Worm (Caenorhabditis elegans) whole organism, L4/young adult: ENCODE data around the gene aaim-1.

ENCODE experiments used
- W03F9.2 ChIP-seq: fragments of 150-350 bp; optimal IDR thresholded peaks from 2 replicates; lab custom pipeline; 2014; ENCODE audit warnings: missing biosample characterization, missing genetic modification characterization
- dao-5 ChIP-seq: sonication (generic microtip); optimal IDR thresholded peaks from 2 replicates; lab custom pipeline; 2016; ENCODE audit warnings: missing genotype, missing genetic modification characterization, moderate library complexity, missing compliant biosample characterization

DNA sequence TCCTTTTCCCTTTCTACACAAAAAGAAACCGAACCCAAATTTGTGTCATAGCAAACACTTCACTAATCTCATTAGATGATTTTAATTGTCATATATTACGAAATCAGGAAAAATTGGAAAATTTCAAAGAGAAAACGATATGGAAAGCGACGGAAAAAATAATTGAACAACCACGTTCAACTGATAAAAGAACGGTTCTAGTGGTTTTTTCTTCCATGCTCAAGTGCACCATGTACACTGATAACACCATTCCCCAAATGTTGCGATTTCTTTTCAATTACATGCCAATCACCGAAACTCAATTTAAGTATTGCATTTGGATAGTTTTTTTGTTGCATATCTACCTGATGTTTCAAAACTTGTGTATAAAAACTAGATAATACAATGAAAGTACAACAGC lies 31.6 kb downstream of the aaim-1 start:
- TF ChIP-seq W03F9.2 (tag; lab: Kevin White, UChicago) (no peak), dao-5 (tag; lab: Kevin White, UChicago) (no peak)
